Comparison of ENCODE assay signal across 1 fruit fly cellular context in genomic region chrX:13258757-13259067, dm6.
A peak's percentile ranks its signal among the peaks of the same experiment; 100 is the strongest.
TF ChIP-seq lines count a peak whose summit lies in the region.

TSS of gene comt (plus strand) at chrX:13259021.

TF ChIP-seq in whole organism, embryonic, 481 proteins besides CTCF, POLR2A, EP300 and RAD21 (continued from another document and continues in another):
- TF ChIP-seq Oli (tag; optimal IDR thresholded peaks at IDR 0.05; lab: Kevin White, UChicago): peak; percentile 54
- TF ChIP-seq sug (tag; optimal IDR thresholded peaks at IDR 0.05; lab: Kevin White, UChicago): peak; percentile 34
- peak; percentile 14 for TF ChIP-seq cato (GFP tag; optimal IDR thresholded peaks at IDR 0.05; lab: Kevin White, UChicago; ENCODE audit: borderline replicate concordance)
- TF ChIP-seq Nf-YC (tag; optimal IDR thresholded peaks at IDR 0.05; lab: Kevin White, UChicago): peak; percentile 52
- TF ChIP-seq Lpt (GFP tag; optimal IDR thresholded peaks at IDR 0.05; lab: Kevin White, UChicago): no peak
- peak; percentile 39 for TF ChIP-seq CG12299 (tag; optimal IDR thresholded peaks at IDR 0.05; lab: Kevin White, UChicago)
- peak; percentile 7 for TF ChIP-seq kah (GFP tag; optimal IDR thresholded peaks at IDR 0.05; lab: Kevin White, UChicago)
- TF ChIP-seq fd96Cb (tag; optimal IDR thresholded peaks at IDR 0.05; lab: Kevin White, UChicago): peak; percentile 52
- TF ChIP-seq tap (tag; optimal IDR thresholded peaks at IDR 0.05; lab: Kevin White, UChicago): peak; percentile 45
- TF ChIP-seq fd3F (GFP tag; optimal IDR thresholded peaks at IDR 0.05; lab: Kevin White, UChicago): peak; percentile 47
- peak; percentile 12 for TF ChIP-seq CG18764 (GFP tag; optimal IDR thresholded peaks at IDR 0.05; lab: Kevin White, UChicago)
- 0 out of 2 replicates have a peak, but pooled peaks have one; percentile 18 for TF ChIP-seq bowl (GFP tag; IDR thresholded peaks at IDR 0.05; lab: Robert Waterston, UW)
- TF ChIP-seq Chrac-16 (GFP tag; optimal IDR thresholded peaks at IDR 0.05; lab: Kevin White, UChicago): peak; percentile 26
- peak; percentile 76 for TF ChIP-seq sens (GFP tag; lab: Kevin White, UChicago)
- TF ChIP-seq Max (GFP tag; optimal IDR thresholded peaks at IDR 0.05; lab: Kevin White, UChicago): peak; percentile 24
- peak; percentile 60 for TF ChIP-seq gcm (GFP tag; optimal IDR thresholded peaks at IDR 0.05; lab: Kevin White, UChicago)
- peak; percentile 74 for TF ChIP-seq Med (GFP tag; lab: Kevin White, UChicago)
- TF ChIP-seq pan (optimal IDR thresholded peaks at IDR 0.05; lab: Kevin White, UChicago): no peak
- peak in 1 of 2 experiments; percentile 63 for TF ChIP-seq pan (GFP tag; optimal IDR thresholded peaks at IDR 0.05 in 1 of 2, IDR thresholded peaks at IDR 0.05 in 1 of 2)
- peak; percentile 70 for TF ChIP-seq vvl (GFP tag; IDR thresholded peaks at IDR 0.05; lab: Robert Waterston, UW)
- no peak for TF ChIP-seq cg (GFP tag; optimal IDR thresholded peaks at IDR 0.05; lab: Kevin White, UChicago)
- no peak for TF ChIP-seq CG7963 (GFP tag; IDR thresholded peaks at IDR 0.05; lab: Robert Waterston, UW; ENCODE audit: partially characterized antibody)
- TF ChIP-seq D (optimal IDR thresholded peaks at IDR 0.05; lab: Kevin White, UChicago): no peak
- TF ChIP-seq D (GFP tag; optimal IDR thresholded peaks at IDR 0.05; lab: Kevin White, UChicago): peak; percentile 48
- 0 out of 2 replicates have a peak, but pooled peaks have one; percentile 39 for TF ChIP-seq E2f2 (GFP tag; IDR thresholded peaks at IDR 0.05; lab: Robert Waterston, UW)
- TF ChIP-seq CoRest (tag; optimal IDR thresholded peaks at IDR 0.05; lab: Kevin White, UChicago): peak; percentile 72
- TF ChIP-seq crp (GFP tag; optimal IDR thresholded peaks at IDR 0.05; lab: Kevin White, UChicago): peak in 1 of 2 experiments; percentile 2
- TF ChIP-seq mam (GFP tag; optimal IDR thresholded peaks at IDR 0.05; lab: Kevin White, UChicago): no peak
- TF ChIP-seq CG10366 (GFP tag; IDR thresholded peaks at IDR 0.05; lab: Robert Waterston, UW): peak; percentile 43; the same call in 1 of the 2 replicates
- TF ChIP-seq CG2889 (GFP tag; IDR thresholded peaks at IDR 0.05; lab: Robert Waterston, UW): no peak
- peak; percentile 57; the same call in 1 of the 2 replicates for TF ChIP-seq HLH3B (GFP tag; IDR thresholded peaks at IDR 0.05; lab: Robert Waterston, UW)
- TF ChIP-seq NK7.1 (GFP tag; optimal IDR thresholded peaks at IDR 0.05; lab: Kevin White, UChicago): no peak
- peak; percentile 48; the same call in 1 of the 2 replicates for TF ChIP-seq CG14441 (GFP tag; IDR thresholded peaks at IDR 0.05; lab: Robert Waterston, UW)
- TF ChIP-seq CG8290 (GFP tag; optimal IDR thresholded peaks at IDR 0.05; lab: Kevin White, UChicago): no peak
- TF ChIP-seq CG8290 (tag; optimal IDR thresholded peaks at IDR 0.05; lab: Kevin White, UChicago): no peak
- TF ChIP-seq gsb-n (tag; optimal IDR thresholded peaks at IDR 0.05; lab: Kevin White, UChicago): no peak
- TF ChIP-seq wor (GFP tag; IDR thresholded peaks at IDR 0.05; lab: Robert Waterston, UW): peak; percentile 32; the same call in 1 of the 2 replicates
- TF ChIP-seq CG4424 (GFP tag; optimal IDR thresholded peaks at IDR 0.05; lab: Kevin White, UChicago): peak; percentile 64
- TF ChIP-seq Rx (GFP tag; IDR thresholded peaks at IDR 0.05; lab: Robert Waterston, UW): no peak
- TF ChIP-seq CG7987 (GFP tag; optimal IDR thresholded peaks at IDR 0.05; lab: Kevin White, UChicago): no peak
- 0 out of 2 replicates have a peak, but pooled peaks have one; percentile 21 for TF ChIP-seq sim (GFP tag; IDR thresholded peaks at IDR 0.05; lab: Robert Waterston, UW)
- TF ChIP-seq Sry-β (GFP tag; optimal IDR thresholded peaks at IDR 0.05; lab: Kevin White, UChicago): no peak
- peak; percentile 38 for TF ChIP-seq Usf (GFP tag; optimal IDR thresholded peaks at IDR 0.05; lab: Kevin White, UChicago)
- TF ChIP-seq mirr (GFP tag; optimal IDR thresholded peaks at IDR 0.05; lab: Kevin White, UChicago): no peak
- TF ChIP-seq D19B (GFP tag; optimal IDR thresholded peaks at IDR 0.05; lab: Kevin White, UChicago): peak; percentile 36
- TF ChIP-seq az2 (GFP tag; optimal IDR thresholded peaks at IDR 0.05; lab: Kevin White, UChicago): peak; percentile 62
- TF ChIP-seq stwl (tag; optimal IDR thresholded peaks at IDR 0.05; lab: Kevin White, UChicago): peak; percentile 25
- no peak for TF ChIP-seq hth (optimal IDR thresholded peaks at IDR 0.05; lab: Kevin White, UChicago)
- TF ChIP-seq Kr (GFP tag; optimal IDR thresholded peaks at IDR 0.05; lab: Kevin White, UChicago): no peak
- TF ChIP-seq PHDP (tag; optimal IDR thresholded peaks at IDR 0.05; lab: Kevin White, UChicago): peak; percentile 72
- peak; percentile 23 for TF ChIP-seq CG2120 (GFP tag; optimal IDR thresholded peaks at IDR 0.05; lab: Kevin White, UChicago)
- TF ChIP-seq zen (tag; optimal IDR thresholded peaks at IDR 0.05; lab: Kevin White, UChicago): peak; percentile 57
- TF ChIP-seq CG8281 (tag; optimal IDR thresholded peaks at IDR 0.05; lab: Kevin White, UChicago): peak; percentile 1
- no peak for TF ChIP-seq Pdp1 (GFP tag; optimal IDR thresholded peaks at IDR 0.05; lab: Kevin White, UChicago)
- no peak for TF ChIP-seq sc (optimal IDR thresholded peaks at IDR 0.05; lab: Kevin White, UChicago)
- TF ChIP-seq sc (GFP tag; optimal IDR thresholded peaks at IDR 0.05; lab: Kevin White, UChicago): peak; percentile 31
- TF ChIP-seq ems (GFP tag; optimal IDR thresholded peaks at IDR 0.05; lab: Kevin White, UChicago): peak; percentile 4
- peak; percentile 75 for TF ChIP-seq CG10147 (GFP tag; optimal IDR thresholded peaks at IDR 0.05; lab: Kevin White, UChicago)
- TF ChIP-seq CG16779 (GFP tag; IDR thresholded peaks at IDR 0.05; lab: Robert Waterston, UW): no peak
- TF ChIP-seq CG9437 (GFP tag; optimal IDR thresholded peaks at IDR 0.05; lab: Kevin White, UChicago): peak; percentile 47
- no peak for TF ChIP-seq CG11723 (GFP tag; optimal IDR thresholded peaks at IDR 0.05; lab: Kevin White, UChicago)
- TF ChIP-seq Sin3A (optimal IDR thresholded peaks at IDR 0.05; lab: Kevin White, UChicago): no peak
- TF ChIP-seq scrt (GFP tag; optimal IDR thresholded peaks at IDR 0.05; lab: Kevin White, UChicago): no peak
- peak in 1 of 2 experiments; percentile 57 for TF ChIP-seq dpn (GFP tag; optimal IDR thresholded peaks at IDR 0.05; lab: Kevin White, UChicago)
- TF ChIP-seq Optix (GFP tag; IDR thresholded peaks at IDR 0.05; lab: Robert Waterston, UW): no peak
- 0 out of 3 replicates have a peak, but pooled peaks have one; percentile 36 for TF ChIP-seq ase (GFP tag; IDR thresholded peaks at IDR 0.05; lab: Robert Waterston, UW)
- TF ChIP-seq pfk (GFP tag; optimal IDR thresholded peaks at IDR 0.05; lab: Kevin White, UChicago): no peak
- TF ChIP-seq ken (GFP tag; IDR thresholded peaks at IDR 0.05; lab: Robert Waterston, UW): peak; percentile 30; the same call in 1 of the 3 replicates
- TF ChIP-seq rib (GFP tag; IDR thresholded peaks at IDR 0.05; lab: Robert Waterston, UW): no peak
- TF ChIP-seq Aef1 (GFP tag; IDR thresholded peaks at IDR 0.05; lab: Robert Waterston, UW): peak; percentile 33; the same call in 1 of the 3 replicates
- TF ChIP-seq B-H1 (GFP tag; IDR thresholded peaks at IDR 0.05; lab: Robert Waterston, UW): peak; percentile 42; the same call in 1 of the 3 replicates
- no peak for TF ChIP-seq maf-S (GFP tag; optimal IDR thresholded peaks at IDR 0.05; lab: Kevin White, UChicago)
- no peak for TF ChIP-seq schlank (tag; optimal IDR thresholded peaks at IDR 0.05; lab: Kevin White, UChicago)
- no peak for TF ChIP-seq CG9876 (GFP tag; optimal IDR thresholded peaks at IDR 0.05; lab: Kevin White, UChicago)
- TF ChIP-seq Blimp-1 (GFP tag; optimal IDR thresholded peaks at IDR 0.05; lab: Kevin White, UChicago): peak; percentile 69
- TF ChIP-seq seq (GFP tag; IDR thresholded peaks at IDR 0.05; lab: Robert Waterston, UW): 0 out of 2 replicates have a peak, but pooled peaks have one; percentile 17
- no peak for TF ChIP-seq tup (GFP tag; optimal IDR thresholded peaks at IDR 0.05; lab: Kevin White, UChicago)
- TF ChIP-seq Hr3 (GFP tag; optimal IDR thresholded peaks at IDR 0.05; lab: Kevin White, UChicago): peak; percentile 56
- peak; percentile 51 for TF ChIP-seq CG12104 (GFP tag; optimal IDR thresholded peaks at IDR 0.05; lab: Kevin White, UChicago)
- peak in 1 of 2 experiments; percentile 8 for TF ChIP-seq insv (GFP tag; optimal IDR thresholded peaks at IDR 0.05; lab: Kevin White, UChicago)
- TF ChIP-seq luna (GFP tag; optimal IDR thresholded peaks at IDR 0.05; lab: Kevin White, UChicago): no peak
- TF ChIP-seq oc (tag; optimal IDR thresholded peaks at IDR 0.05; lab: Kevin White, UChicago): peak; percentile 50
- peak; percentile 27 for TF ChIP-seq cwo (GFP tag; optimal IDR thresholded peaks at IDR 0.05; lab: Kevin White, UChicago)
- no peak for TF ChIP-seq CG4617 (GFP tag; optimal IDR thresholded peaks at IDR 0.05; lab: Kevin White, UChicago; ENCODE audit: borderline replicate concordance)
- TF ChIP-seq CG10654 (GFP tag; optimal IDR thresholded peaks at IDR 0.05; lab: Kevin White, UChicago): peak; percentile 40
- TF ChIP-seq crc (GFP tag; optimal IDR thresholded peaks at IDR 0.05; lab: Kevin White, UChicago): no peak
- TF ChIP-seq peb (GFP tag; IDR thresholded peaks at IDR 0.05; lab: Robert Waterston, UW): 0 out of 2 replicates have a peak, but pooled peaks have one; percentile 19
- no peak for TF ChIP-seq corto (GFP tag; optimal IDR thresholded peaks at IDR 0.05; lab: Kevin White, UChicago)
- peak; percentile 87 for TF ChIP-seq CG12391 (tag; optimal IDR thresholded peaks at IDR 0.05; lab: Kevin White, UChicago)
- TF ChIP-seq unpg (GFP tag; optimal IDR thresholded peaks at IDR 0.05; lab: Kevin White, UChicago): peak; percentile 70
- peak; percentile 63 for TF ChIP-seq CG6254 (GFP tag; optimal IDR thresholded peaks at IDR 0.05; lab: Kevin White, UChicago)
- peak; percentile 45 for TF ChIP-seq B-H2 (GFP tag; optimal IDR thresholded peaks at IDR 0.05; lab: Kevin White, UChicago)
- peak; percentile 38 for TF ChIP-seq CG7271 (tag; optimal IDR thresholded peaks at IDR 0.05; lab: Kevin White, UChicago)
- TF ChIP-seq ap (GFP tag; IDR thresholded peaks at IDR 0.05; lab: Robert Waterston, UW): peak; percentile 53; the same call in 1 of the 2 replicates
- no peak for TF ChIP-seq CG2678 (tag; optimal IDR thresholded peaks at IDR 0.05; lab: Kevin White, UChicago)
- TF ChIP-seq CG8924 (tag; optimal IDR thresholded peaks at IDR 0.05; lab: Kevin White, UChicago): peak; percentile 70
- peak; percentile 44 for TF ChIP-seq nerfin-1 (tag; optimal IDR thresholded peaks at IDR 0.05; lab: Kevin White, UChicago)
- TF ChIP-seq ssp (GFP tag; IDR thresholded peaks at IDR 0.05; lab: Robert Waterston, UW): peak; percentile 36; the same call in 1 of the 2 replicates
- TF ChIP-seq CG2712 (tag; optimal IDR thresholded peaks at IDR 0.05; lab: Kevin White, UChicago): peak; percentile 76
- 0 out of 2 replicates have a peak, but pooled peaks have one; percentile 20 for TF ChIP-seq E2f1 (GFP tag; IDR thresholded peaks at IDR 0.05; lab: Robert Waterston, UW)
- no peak for TF ChIP-seq CG16813 (GFP tag; IDR thresholded peaks at IDR 0.05; lab: Robert Waterston, UW; ENCODE audit: partially characterized antibody)
- no peak for TF ChIP-seq hkb (optimal IDR thresholded peaks at IDR 0.05; lab: Kevin White, UChicago)
- peak; percentile 70 for TF ChIP-seq hkb (GFP tag; IDR thresholded peaks at IDR 0.05; lab: Robert Waterston, UW)
- TF ChIP-seq chinmo (GFP tag; IDR thresholded peaks at IDR 0.05; lab: Robert Waterston, UW; ENCODE audit: partially characterized antibody): no peak
- no peak for TF ChIP-seq CG12744 (GFP tag; optimal IDR thresholded peaks at IDR 0.05; lab: Kevin White, UChicago)
- TF ChIP-seq CG8388 (GFP tag; optimal IDR thresholded peaks at IDR 0.05; lab: Kevin White, UChicago): no peak
- TF ChIP-seq lab (GFP tag; optimal IDR thresholded peaks at IDR 0.05; lab: Kevin White, UChicago): no peak
- TF ChIP-seq Scr (GFP tag; IDR thresholded peaks at IDR 0.05; lab: Robert Waterston, UW; ENCODE audit: partially characterized antibody): no peak
- TF ChIP-seq Xbp1 (GFP tag; optimal IDR thresholded peaks at IDR 0.05; lab: Kevin White, UChicago): peak; percentile 51
- peak; percentile 19; the same call in 1 of the 2 replicates for TF ChIP-seq lmd (GFP tag; IDR thresholded peaks at IDR 0.05; lab: Robert Waterston, UW)
- no peak for TF ChIP-seq pb (GFP tag; optimal IDR thresholded peaks at IDR 0.05; lab: Kevin White, UChicago)
- TF ChIP-seq dmrt99B (tag; optimal IDR thresholded peaks at IDR 0.05; lab: Kevin White, UChicago): no peak
- no peak for TF ChIP-seq Dref (GFP tag; IDR thresholded peaks at IDR 0.05; lab: Robert Waterston, UW)
- peak; percentile 74 for TF ChIP-seq CG15269 (tag; optimal IDR thresholded peaks at IDR 0.05; lab: Kevin White, UChicago)
- TF ChIP-seq tio (GFP tag; optimal IDR thresholded peaks at IDR 0.05; lab: Kevin White, UChicago): peak; percentile 44
- TF ChIP-seq CG3163 (GFP tag; optimal IDR thresholded peaks at IDR 0.05; lab: Kevin White, UChicago): no peak
- TF ChIP-seq Mes4 (GFP tag; optimal IDR thresholded peaks at IDR 0.05; lab: Kevin White, UChicago): no peak
- no peak for TF ChIP-seq CG17802 (tag; optimal IDR thresholded peaks at IDR 0.05; lab: Kevin White, UChicago)
- no peak for TF ChIP-seq Hmx (GFP tag; optimal IDR thresholded peaks at IDR 0.05; lab: Kevin White, UChicago)
- TF ChIP-seq toy (GFP tag; IDR thresholded peaks at IDR 0.05; lab: Robert Waterston, UW): no peak
- peak; percentile 46; the same call in 2 of the 3 replicates for TF ChIP-seq H15 (GFP tag; IDR thresholded peaks at IDR 0.05; lab: Robert Waterston, UW)
- TF ChIP-seq CG32532 (GFP tag; IDR thresholded peaks at IDR 0.05; lab: Robert Waterston, UW): peak; percentile 72
- peak; percentile 32 for TF ChIP-seq Dp (GFP tag; optimal IDR thresholded peaks at IDR 0.05; lab: Kevin White, UChicago)
- TF ChIP-seq Abd-B (GFP tag; optimal IDR thresholded peaks at IDR 0.05; lab: Kevin White, UChicago): peak; percentile 28
- TF ChIP-seq CG6689 (GFP tag; IDR thresholded peaks at IDR 0.05; lab: Robert Waterston, UW): peak; percentile 56
- TF ChIP-seq CG14710 (tag; optimal IDR thresholded peaks at IDR 0.05; lab: Kevin White, UChicago): peak; percentile 76
- no peak for TF ChIP-seq Dad (GFP tag; optimal IDR thresholded peaks at IDR 0.05; lab: Kevin White, UChicago)
- TF ChIP-seq CG17385 (GFP tag; optimal IDR thresholded peaks at IDR 0.05; lab: Kevin White, UChicago): peak; percentile 32
- TF ChIP-seq eyg (GFP tag; optimal IDR thresholded peaks at IDR 0.05; lab: Kevin White, UChicago): no peak
- TF ChIP-seq ewg (GFP tag; optimal IDR thresholded peaks at IDR 0.05; lab: Kevin White, UChicago): peak; percentile 88
- TF ChIP-seq CG10959 (GFP tag; IDR thresholded peaks at IDR 0.05; lab: Robert Waterston, UW): no peak
